Worm (Caenorhabditis elegans) whole organism, L4 larva: ENCODE data around the gene zif-1.

ENCODE experiments used
- F37D6.2 ChIP-seq: sonication (generic microtip); optimal IDR thresholded peaks from 2 replicates; lab custom pipeline; 2016; ENCODE audit warnings: mild to moderate bottlenecking, missing genetic modification characterization, missing compliant biosample characterization
- Y5F2A.4 ChIP-seq: fragments of 200-800 bp; sonication (Bioruptor generic); optimal IDR thresholded peaks from 2 replicates; lab custom pipeline; 2018; ENCODE audit warnings: mild to moderate bottlenecking, missing genetic modification characterization, missing compliant biosample characterization
- aha-1 ChIP-seq: fragments of 150-350 bp; peaks from one replicate; lab custom pipeline; 2014; ENCODE audit warnings: missing biosample characterization, missing genetic modification characterization
- aly-2 ChIP-seq: sonication (generic microtip); optimal IDR thresholded peaks from 2 replicates; lab custom pipeline; 2018; ENCODE audit warnings: missing biosample characterization, missing genetic modification characterization
- ama-1 ChIP-seq: fragments of 150-350 bp; optimal IDR thresholded peaks from 2 replicates; lab custom pipeline; 2014; ENCODE audit warnings: inconsistent platforms, mixed read lengths
- ceh-20 ChIP-seq: fragments of 200-800 bp; sonication (Bioruptor generic); IDR thresholded peaks from 2 replicates; pipeline ENCODE4 v1.3.6; 2022; ENCODE audit warnings: missing genetic modification reagents, missing genetic modification characterization, missing compliant biosample characterization
- ceh-28 ChIP-seq: fragments of 150-350 bp; optimal IDR thresholded peaks from 2 replicates; lab custom pipeline; 2014; ENCODE audit warnings: missing biosample characterization, missing genetic modification reagents, missing genetic modification characterization
- ceh-44 ChIP-seq: fragments of 200-800 bp; sonication (Bioruptor generic); IDR thresholded peaks from 2 replicates; pipeline ENCODE4 v1.3.6; 2022; ENCODE audit warnings: missing genetic modification reagents, missing genetic modification characterization, missing compliant biosample characterization
- ces-1 ChIP-seq: fragments of 150-350 bp; sonication (generic microtip); optimal IDR thresholded peaks from 4 replicates; lab custom pipeline; 2014; ENCODE audit warnings: missing biosample characterization, missing genetic modification reagents, missing genetic modification characterization
- ctbp-1 ChIP-seq: fragments of 200-800 bp; sonication (Bioruptor generic); IDR thresholded peaks from 2 replicates; pipeline ENCODE4 v1.3.6; 2022; ENCODE audit warnings: missing genetic modification reagents, missing genetic modification characterization, missing compliant biosample characterization
- daf-12 ChIP-seq: fragments of 150-350 bp; optimal IDR thresholded peaks from 2 replicates; lab custom pipeline; 2014; ENCODE audit warnings: missing biosample characterization, missing genetic modification reagents, missing genetic modification characterization
- daf-19 ChIP-seq: fragments of 200-800 bp; sonication (Bioruptor generic); conservative IDR thresholded peaks from 2 replicates; pipeline ENCODE4 v1.3.6; 2022; ENCODE audit warnings: missing genetic modification characterization, missing compliant biosample characterization
- egl-27 ChIP-seq: sonication (generic microtip); optimal IDR thresholded peaks from 3 replicates; lab custom pipeline; 2017; ENCODE audit warnings: missing biosample characterization, missing genetic modification reagents, missing genetic modification characterization
- fos-1 ChIP-seq: fragments of 150-350 bp; optimal IDR thresholded peaks from 2 replicates; lab custom pipeline; 2014; ENCODE audit warnings: missing biosample characterization, missing genetic modification characterization
- hlh-11 ChIP-seq: fragments of 200-800 bp; sonication (Bioruptor generic); optimal IDR thresholded peaks from 2 replicates; lab custom pipeline; 2018; ENCODE audit warnings: mild to moderate bottlenecking, missing genetic modification characterization, missing compliant biosample characterization
- hlh-30 ChIP-seq: sonication (generic microtip); optimal IDR thresholded peaks from 2 replicates; lab custom pipeline; 2017; ENCODE audit warnings: antibody characterized with exemption, mild to moderate bottlenecking, missing genetic modification characterization, missing compliant biosample characterization; ENCODE audit not compliant: insufficient read depth
- lin-1 ChIP-seq: fragments of 200-800 bp; sonication (Bioruptor generic); IDR thresholded peaks from 2 replicates; pipeline ENCODE4 v1.3.6; 2022; ENCODE audit warnings: missing genetic modification reagents, missing genetic modification characterization, missing compliant biosample characterization
- lin-29 ChIP-seq: fragments of 200-800 bp; sonication (Bioruptor generic); IDR thresholded peaks from 2 replicates; pipeline ENCODE4 v1.3.6; 2022; ENCODE audit warnings: missing genetic modification reagents, missing genetic modification characterization, missing compliant biosample characterization
- lin-38 ChIP-seq: fragments of 200-800 bp; sonication (Bioruptor generic); IDR thresholded peaks from 2 replicates; pipeline ENCODE4 v1.3.6; 2022; ENCODE audit warnings: missing genetic modification reagents, missing genetic modification characterization, missing compliant biosample characterization
- mdt-29 ChIP-seq: fragments of 200-800 bp; sonication (Bioruptor generic); IDR thresholded peaks from 2 replicates; pipeline ENCODE4 v1.3.6; 2022; ENCODE audit warnings: missing genetic modification reagents, missing genetic modification characterization, missing compliant biosample characterization
- mes-2 ChIP-seq: sonication (generic microtip); optimal IDR thresholded peaks from 2 replicates; lab custom pipeline; 2016; ENCODE audit warnings: missing genotype, mild to moderate bottlenecking, missing genetic modification characterization, missing compliant biosample characterization; ENCODE audit not compliant: poor library complexity, severe bottlenecking
- mxl-2 ChIP-seq: fragments of 200-800 bp; sonication (Bioruptor generic); conservative IDR thresholded peaks from 2 replicates; pipeline ENCODE4 v1.3.6; 2022; ENCODE audit warnings: missing genetic modification reagents, missing genetic modification characterization, missing compliant biosample characterization
- nhr-111 ChIP-seq: fragments of 200-800 bp; sonication (Bioruptor generic); optimal IDR thresholded peaks from 2 replicates; lab custom pipeline; 2018; ENCODE audit warnings: mild to moderate bottlenecking, missing genetic modification characterization, missing compliant biosample characterization
- nhr-237 ChIP-seq: sonication (generic microtip); optimal IDR thresholded peaks from 2 replicates; lab custom pipeline; 2017; ENCODE audit warnings: missing biosample characterization, missing genetic modification characterization
- nhr-25 ChIP-seq: sonication (generic microtip); optimal IDR thresholded peaks from 2 replicates; lab custom pipeline; 2017; ENCODE audit warnings: missing genetic modification characterization, mild to moderate bottlenecking, missing compliant biosample characterization, antibody characterized with exemption, moderate library complexity, borderline replicate concordance; ENCODE audit not compliant: insufficient read depth
- nhr-41 ChIP-seq: fragments of 200-800 bp; sonication (Bioruptor generic); IDR thresholded peaks from 2 replicates; pipeline ENCODE4 v1.3.6; 2022; ENCODE audit warnings: missing genetic modification reagents, missing genetic modification characterization, missing compliant biosample characterization
- nhr-48 ChIP-seq: sonication (generic microtip); optimal IDR thresholded peaks from 2 replicates; lab custom pipeline; 2016; ENCODE audit warnings: mild to moderate bottlenecking, missing genetic modification characterization, missing compliant biosample characterization
- nhr-6 ChIP-seq: fragments of 150-350 bp; optimal IDR thresholded peaks from 2 replicates; lab custom pipeline; 2014; ENCODE audit warnings: missing biosample characterization, missing genetic modification characterization
- nhr-76 ChIP-seq: fragments of 150-350 bp; optimal IDR thresholded peaks from 2 replicates; lab custom pipeline; 2014; ENCODE audit warnings: missing biosample characterization, missing genetic modification characterization
- nhr-77 ChIP-seq: fragments of 150-350 bp; optimal IDR thresholded peaks from 2 replicates; lab custom pipeline; 2014; ENCODE audit warnings: missing biosample characterization, missing genetic modification characterization
- pha-4 ChIP-seq, 2 experiments: fragments of 150-350 bp in 1 of 2; fragments of 200-800 bp in 1 of 2; sonication (Bioruptor generic) in 1 of 2; IDR thresholded peaks in 1 of 2; optimal IDR thresholded peaks in 1 of 2; 2 replicates each; pipeline versions ENCODE4 v1.3.6 to Lab custom; 2014 to 2022; ENCODE audit warnings: missing genetic modification characterization in 2 of 2, missing genetic modification reagents in 2 of 2, missing biosample characterization in 1 of 2, missing compliant biosample characterization in 1 of 2
- snpc-1.2 ChIP-seq: fragments of 200-800 bp; sonication (Bioruptor generic); IDR thresholded peaks from 2 replicates; pipeline ENCODE4 v1.3.6; 2022; ENCODE audit warnings: missing genetic modification reagents, missing genetic modification characterization, missing compliant biosample characterization
- snpc-4 ChIP-seq: fragments of 150-350 bp; optimal IDR thresholded peaks from 2 replicates; lab custom pipeline; 2014; ENCODE audit warnings: missing biosample characterization, missing genetic modification characterization
- spr-3 ChIP-seq: fragments of 200-800 bp; sonication (Bioruptor generic); optimal IDR thresholded peaks from 2 replicates; lab custom pipeline; 2018; ENCODE audit warnings: mild to moderate bottlenecking, missing genetic modification characterization, missing compliant biosample characterization
- unc-62 ChIP-seq, 3 experiments: fragments of 150-350 bp in 1 of 3; sonication (generic microtip); optimal IDR thresholded peaks in 2 of 3; peaks in 1 of 3; 1 replicate in 1 of 3; 2 replicates in 2 of 3; lab custom pipeline; 2014 to 2017; ENCODE audit warnings: missing biosample characterization in 3 of 3, missing genetic modification characterization in 3 of 3, missing genetic modification reagents in 3 of 3, missing genotype in 1 of 3
- vab-7 ChIP-seq: fragments of 200-800 bp; sonication (Bioruptor generic); IDR thresholded peaks from 2 replicates; pipeline ENCODE4 v1.3.6; 2022; ENCODE audit warnings: missing genetic modification reagents, missing genetic modification characterization, missing compliant biosample characterization
- zag-1 ChIP-seq: fragments of 150-350 bp; optimal IDR thresholded peaks from 2 replicates; lab custom pipeline; 2014; ENCODE audit warnings: missing biosample characterization, missing genetic modification characterization
- zfp-3 ChIP-seq: fragments of 200-800 bp; sonication (Bioruptor generic); conservative IDR thresholded peaks from 2 replicates; pipeline ENCODE4 v1.3.6; 2022; ENCODE audit warnings: missing genetic modification reagents, missing genetic modification characterization, missing compliant biosample characterization
- zip-11 ChIP-seq: fragments of 200-800 bp; sonication (Bioruptor generic); IDR thresholded peaks from 2 replicates; pipeline ENCODE4 v1.3.6; 2022; ENCODE audit warnings: missing genetic modification characterization, missing compliant biosample characterization
- ztf-7 ChIP-seq: fragments of 150-350 bp; optimal IDR thresholded peaks from 2 replicates; lab custom pipeline; 2014; ENCODE audit warnings: missing biosample characterization, missing genetic modification characterization

Gene zif-1

DNA sequence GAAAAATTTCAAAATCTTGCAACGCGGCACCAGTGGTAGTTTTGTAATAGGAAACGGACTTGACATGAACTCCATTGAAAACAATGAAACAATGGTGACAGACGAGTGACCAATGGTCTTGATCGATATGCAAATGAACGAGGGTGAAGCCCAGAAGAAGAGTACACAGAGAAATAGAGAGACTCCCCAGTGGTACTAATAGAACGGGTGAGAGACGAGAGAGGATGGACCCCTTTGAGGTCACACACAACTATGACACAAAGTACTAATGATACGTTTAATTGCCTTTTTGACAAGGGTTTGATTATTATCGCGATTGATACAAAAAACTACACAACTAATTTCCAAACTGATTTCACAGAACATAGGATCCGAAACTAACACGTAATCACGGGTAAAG lies 7.5 kb downstream of the zif-1 start, which contains the start of gene F59B2.8:
Gene F59B2.8 (minus strand): TSS at position 151 of the 400 bp plus-strand sequence.
- peak; percentile 6 for TF ChIP-seq aha-1 (tag; lab: Kevin White, UChicago)
- TF ChIP-seq daf-19 = no peak
- peak; percentile 29 for TF ChIP-seq mes-2 (tag; lab: Kevin White, UChicago)

DNA sequence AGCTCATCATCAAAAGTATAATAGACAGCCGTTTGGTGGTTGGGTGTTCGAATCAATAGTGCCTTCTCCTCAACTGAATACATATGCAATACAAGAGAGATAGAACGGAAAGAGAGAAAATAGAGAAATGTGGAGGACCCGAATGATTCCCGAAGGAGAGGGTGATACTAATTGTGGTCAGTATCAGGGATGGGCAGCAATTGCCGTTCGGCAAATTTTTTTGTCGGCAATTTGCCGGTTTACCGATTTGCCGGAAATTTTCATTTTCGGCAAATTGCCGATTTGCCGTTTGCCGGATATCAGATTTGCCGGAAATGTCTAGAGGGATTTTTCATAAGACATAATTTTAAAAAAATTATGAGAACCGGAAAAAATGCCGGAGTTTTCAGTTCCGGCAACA lies 9.7 kb downstream of the zif-1 start, which contains the start of gene F59B2.9:
Gene F59B2.9 (minus strand): TSS at position 101 of the 400 bp plus-strand sequence.
- no peak for TF ChIP-seq snpc-4
- TF ChIP-seq F37D6.2 (tag; lab: Kevin White, UChicago) = no peak
- no peak for TF ChIP-seq ctbp-1
- no peak for TF ChIP-seq Y5F2A.4 (GFP tag; lab: Kevin White, UChicago)
- no peak for TF ChIP-seq snpc-1.2 (GFP tag; lab: Robert Waterston, UW)
- TF ChIP-seq daf-12 = no peak
- TF ChIP-seq zip-11 (GFP tag; lab: Robert Waterston, UW) = no peak
- TF ChIP-seq daf-19 = no peak
- TF ChIP-seq fos-1 (tag; lab: Kevin White, UChicago) = no peak
- no peak for TF ChIP-seq nhr-237 (tag; lab: Kevin White, UChicago)
- TF ChIP-seq nhr-6 (tag; lab: Kevin White, UChicago) = no peak
- no peak for TF ChIP-seq ceh-44 (GFP tag; lab: Robert Waterston, UW)

DNA sequence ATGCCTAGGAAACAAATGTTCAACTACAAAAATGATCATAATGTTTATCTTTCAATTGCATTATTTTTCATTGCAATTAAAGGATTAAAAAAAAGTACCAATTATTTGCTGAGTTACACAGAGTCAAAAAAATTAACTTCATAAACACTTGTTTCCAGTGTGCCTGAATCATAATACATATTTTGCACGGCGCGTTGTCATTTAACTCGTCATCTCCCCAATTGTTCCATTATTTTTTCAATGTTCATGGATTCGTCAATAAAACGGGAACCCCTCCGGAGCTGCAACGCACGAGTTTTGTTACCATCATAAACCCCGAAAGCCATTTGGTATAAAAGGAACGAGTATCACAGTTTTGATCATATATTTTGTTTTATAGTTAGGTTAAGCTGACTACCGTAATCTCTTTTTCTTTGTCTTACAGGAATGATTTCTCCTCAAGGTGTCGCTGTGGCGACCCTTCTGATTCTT lies 14.6 kb downstream of the zif-1 start, which contains the start of gene F59B2.12:
Gene F59B2.12 (plus strand): TSS at position 421 of the 471 bp plus-strand sequence.
- peak in 1 of 2 experiments; percentile 90 for TF ChIP-seq unc-62 (GFP tag; optimal IDR thresholded peaks at IDR 0.05 in 1 of 2; lab: Kevin White, UChicago)
- no peak for TF ChIP-seq unc-62 (tag; optimal IDR thresholded peaks at IDR 0.05; lab: Kevin White, UChicago)
- no peak for TF ChIP-seq nhr-111 (GFP tag; lab: Kevin White, UChicago)

DNA sequence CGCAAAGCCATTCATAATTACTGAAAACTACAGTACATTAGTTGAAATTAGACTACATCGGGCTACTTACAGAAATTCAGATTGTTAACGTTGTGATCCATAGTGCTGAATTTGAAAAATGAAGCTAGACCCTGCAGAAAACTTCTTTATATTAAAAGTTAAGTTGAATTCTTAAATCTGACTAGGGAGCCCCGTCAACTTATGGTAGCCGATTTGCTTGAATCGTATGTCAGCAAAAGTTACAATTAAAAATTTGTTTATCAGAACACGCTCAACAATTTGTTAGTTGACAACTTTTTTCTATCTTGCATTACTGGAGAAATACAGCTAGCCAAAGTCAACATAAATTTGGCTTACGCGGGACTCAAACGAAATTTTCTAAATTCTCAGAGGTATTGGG lies 20.0 kb downstream of the zif-1 start, which contains the start of gene F59B2.14:
Gene F59B2.14 (minus strand): TSS at position 101 of the 400 bp plus-strand sequence.
- no peak for TF ChIP-seq ces-1 (GFP tag; lab: Kevin White, UChicago)
- no peak for TF ChIP-seq lin-1 (GFP tag; lab: Robert Waterston, UW)
- no peak for TF ChIP-seq nhr-76 (tag; lab: Kevin White, UChicago)
- TF ChIP-seq hlh-30 (tag; lab: Kevin White, UChicago) = no peak
- TF ChIP-seq egl-27 (tag; lab: Kevin White, UChicago) = no peak
- TF ChIP-seq ctbp-1 = no peak
- no peak for TF ChIP-seq nhr-6 (tag; lab: Kevin White, UChicago)
- TF ChIP-seq spr-3 (GFP tag; lab: Kevin White, UChicago) = no peak
- TF ChIP-seq daf-12 = no peak
- no peak for TF ChIP-seq nhr-111 (GFP tag; lab: Kevin White, UChicago)
- TF ChIP-seq Y5F2A.4 (GFP tag; lab: Kevin White, UChicago) = no peak
- TF ChIP-seq mxl-2 (GFP tag; lab: Robert Waterston, UW) = no peak
- no peak for TF ChIP-seq ceh-28

DNA sequence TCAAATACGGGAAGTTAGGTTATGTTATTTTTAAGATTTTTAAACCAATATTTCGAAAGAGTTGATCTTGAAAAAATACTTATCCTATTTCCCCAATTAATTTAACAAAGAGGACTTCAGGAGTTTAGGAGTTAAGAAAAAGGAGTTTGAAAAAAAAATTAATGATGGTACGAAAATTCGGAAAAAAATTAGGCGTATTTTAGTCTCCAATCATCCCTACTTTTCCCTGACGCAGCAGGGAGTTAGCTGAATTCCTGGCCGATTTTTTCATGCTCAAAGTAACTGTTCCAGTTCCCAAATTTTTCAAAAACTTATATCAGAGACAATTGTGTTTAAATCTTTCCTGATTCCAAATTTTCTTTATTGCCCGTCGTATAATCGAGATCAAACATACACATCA lies 21.0 kb downstream of the zif-1 start:
- no peak for TF ChIP-seq lin-29 (GFP tag; lab: Robert Waterston, UW)
- TF ChIP-seq mdt-29 = no peak
- peak in 1 of 2 experiments; percentile 92 for TF ChIP-seq unc-62 (GFP tag; optimal IDR thresholded peaks at IDR 0.05 in 1 of 2; lab: Kevin White, UChicago)
- TF ChIP-seq unc-62 (tag; optimal IDR thresholded peaks at IDR 0.05; lab: Kevin White, UChicago) = no peak

DNA sequence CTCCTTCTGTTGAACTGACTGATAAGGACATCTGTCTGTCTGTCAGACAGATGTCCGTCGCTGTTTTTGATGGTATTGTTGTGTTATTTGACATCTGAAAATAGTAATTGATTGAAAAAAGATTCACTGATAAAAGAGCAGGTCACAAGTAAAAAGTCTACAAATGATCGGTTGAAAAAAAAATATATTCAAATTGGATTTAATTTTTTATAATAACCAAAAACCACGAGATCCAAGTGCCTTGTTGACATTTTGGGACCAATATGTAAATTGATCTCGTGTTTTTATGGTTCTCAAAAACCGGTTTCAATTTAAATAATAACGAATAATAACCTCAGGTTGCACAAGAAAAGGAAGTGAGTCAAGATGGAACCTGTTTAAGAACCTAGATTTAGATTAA lies 24.4 kb downstream of the zif-1 start, which contains the start of gene F59B2.13:
Gene F59B2.13 (minus strand): TSS at position 101 of the 400 bp plus-strand sequence.
- TF ChIP-seq vab-7 (GFP tag; lab: Robert Waterston, UW) (no peak), zfp-3 (GFP tag; lab: Robert Waterston, UW) (no peak), hlh-11 (tag; lab: Kevin White, UChicago) (no peak), lin-38 (GFP tag; lab: Robert Waterston, UW) (no peak), nhr-48 (tag; lab: Kevin White, UChicago) (no peak), nhr-41 (GFP tag; lab: Robert Waterston, UW) (no peak), ceh-20 (no peak), pha-4 (GFP tag; IDR thresholded peaks at IDR 0.05; lab: Robert Waterston, UW) (no peak), pha-4 (tag; optimal IDR thresholded peaks at IDR 0.05; lab: Kevin White, UChicago) (no peak), mdt-29 (no peak), nhr-25 (no peak), aly-2 (tag; lab: Kevin White, UChicago) (no peak), ama-1 (lab: Kevin White, UChicago) (no peak), nhr-77 (tag; lab: Kevin White, UChicago) (no peak), zag-1 (tag; lab: Kevin White, UChicago) (no peak), mes-2 (tag; lab: Kevin White, UChicago) (no peak), ztf-7 (tag; lab: Kevin White, UChicago) (no peak), Y5F2A.4 (GFP tag; lab: Kevin White, UChicago) (no peak)
